Worm (Caenorhabditis elegans) whole organism, L4 larva: Measurements from ENCODE around the gene M04B2.2.

Source experiments
- F26F4.8 ChIP-seq: fragments of 200-800 bp; sonication (Bioruptor generic); conservative IDR thresholded peaks from 2 replicates; pipeline ENCODE4 v1.3.6; 2022; ENCODE audit warnings: missing genetic modification characterization, missing compliant biosample characterization
- F37D6.2 ChIP-seq: sonication (generic microtip); optimal IDR thresholded peaks from 2 replicates; lab custom pipeline; 2016; ENCODE audit warnings: mild to moderate bottlenecking, missing genetic modification characterization, missing compliant biosample characterization
- F49E8.2 ChIP-seq: sonication (generic microtip); optimal IDR thresholded peaks from 2 replicates; lab custom pipeline; 2016; ENCODE audit warnings: missing compliant biosample characterization, mild to moderate bottlenecking, missing genetic modification characterization, borderline replicate concordance
- T20F7.1 ChIP-seq: fragments of 200-800 bp; sonication (Bioruptor generic); optimal IDR thresholded peaks from 2 replicates; lab custom pipeline; 2018; ENCODE audit warnings: mild to moderate bottlenecking, missing genetic modification characterization, missing compliant biosample characterization
- Y105C5A.15 ChIP-seq: fragments of 200-800 bp; sonication (Bioruptor generic); IDR thresholded peaks from 2 replicates; pipeline ENCODE4 v1.3.6; 2022; ENCODE audit warnings: missing genetic modification characterization, missing compliant biosample characterization
- Y48G9A.11 ChIP-seq: fragments of 200-800 bp; sonication (Bioruptor generic); IDR thresholded peaks from 2 replicates; pipeline ENCODE4 v1.3.6; 2022; ENCODE audit warnings: missing genetic modification reagents, missing genetic modification characterization, missing compliant biosample characterization
- aha-1 ChIP-seq: fragments of 150-350 bp; peaks from one replicate; lab custom pipeline; 2014; ENCODE audit warnings: missing biosample characterization, missing genetic modification characterization
- ama-1 ChIP-seq: fragments of 150-350 bp; optimal IDR thresholded peaks from 2 replicates; lab custom pipeline; 2014; ENCODE audit warnings: inconsistent platforms, mixed read lengths
- ceh-28 ChIP-seq: fragments of 150-350 bp; optimal IDR thresholded peaks from 2 replicates; lab custom pipeline; 2014; ENCODE audit warnings: missing biosample characterization, missing genetic modification reagents, missing genetic modification characterization
- ceh-44 ChIP-seq: fragments of 200-800 bp; sonication (Bioruptor generic); IDR thresholded peaks from 2 replicates; pipeline ENCODE4 v1.3.6; 2022; ENCODE audit warnings: missing genetic modification reagents, missing genetic modification characterization, missing compliant biosample characterization
- ceh-62 ChIP-seq: sonication (generic microtip); optimal IDR thresholded peaks from 2 replicates; lab custom pipeline; 2017; ENCODE audit warnings: missing biosample characterization, missing genetic modification characterization
- daf-16 ChIP-seq, 3 experiments: sonication (generic microtip); optimal IDR thresholded peaks; 2 replicates each; lab custom pipeline; 2016 to 2017; ENCODE audit warnings: missing genetic modification characterization in 3 of 3, missing genetic modification reagents in 3 of 3, mild to moderate bottlenecking in 2 of 3, missing compliant biosample characterization in 2 of 3, missing biosample characterization in 1 of 3, moderate library complexity in 1 of 3
- dpl-1 ChIP-seq: fragments of 150-350 bp; optimal IDR thresholded peaks from 2 replicates; lab custom pipeline; 2014; ENCODE audit warnings: missing biosample characterization, missing genetic modification reagents, missing genetic modification characterization
- fos-1 ChIP-seq: fragments of 150-350 bp; optimal IDR thresholded peaks from 2 replicates; lab custom pipeline; 2014; ENCODE audit warnings: missing biosample characterization, missing genetic modification characterization
- lim-7 ChIP-seq: fragments of 200-800 bp; sonication (Bioruptor generic); IDR thresholded peaks from 2 replicates; pipeline ENCODE4 v1.3.6; 2022; ENCODE audit warnings: missing genetic modification characterization, missing compliant biosample characterization
- lin-1 ChIP-seq: fragments of 200-800 bp; sonication (Bioruptor generic); IDR thresholded peaks from 2 replicates; pipeline ENCODE4 v1.3.6; 2022; ENCODE audit warnings: missing genetic modification reagents, missing genetic modification characterization, missing compliant biosample characterization
- lin-15B ChIP-seq: fragments of 150-350 bp; sonication (generic microtip); optimal IDR thresholded peaks from 3 replicates; lab custom pipeline; 2014; ENCODE audit warnings: missing biosample characterization, missing genetic modification characterization
- lin-29 ChIP-seq: fragments of 200-800 bp; sonication (Bioruptor generic); IDR thresholded peaks from 2 replicates; pipeline ENCODE4 v1.3.6; 2022; ENCODE audit warnings: missing genetic modification reagents, missing genetic modification characterization, missing compliant biosample characterization
- madf-5 ChIP-seq, 2 experiments: fragments of 200-800 bp; sonication (Bioruptor generic); IDR thresholded peaks; 2 replicates each; pipeline ENCODE4 v1.3.6; 2022; ENCODE audit warnings: missing compliant biosample characterization in 2 of 2, missing genetic modification characterization in 2 of 2
- mdl-1 ChIP-seq, 2 experiments: fragments of 150-350 bp in 1 of 2; sonication (generic microtip) in 1 of 2; optimal IDR thresholded peaks; 2 replicates each; lab custom pipeline; 2014 to 2017; ENCODE audit warnings: missing biosample characterization in 2 of 2, missing genetic modification characterization in 2 of 2
- mxl-3 ChIP-seq: fragments of 200-800 bp; sonication (Bioruptor generic); optimal IDR thresholded peaks from 2 replicates; lab custom pipeline; 2018; ENCODE audit warnings: mild to moderate bottlenecking, missing genetic modification characterization, missing compliant biosample characterization
- nhr-102 ChIP-seq: sonication (generic microtip); optimal IDR thresholded peaks from 2 replicates; lab custom pipeline; 2016; ENCODE audit warnings: mild to moderate bottlenecking, missing genetic modification characterization, moderate library complexity, missing compliant biosample characterization
- nhr-48 ChIP-seq: sonication (generic microtip); optimal IDR thresholded peaks from 2 replicates; lab custom pipeline; 2016; ENCODE audit warnings: mild to moderate bottlenecking, missing genetic modification characterization, missing compliant biosample characterization
- nhr-6 ChIP-seq: fragments of 150-350 bp; optimal IDR thresholded peaks from 2 replicates; lab custom pipeline; 2014; ENCODE audit warnings: missing biosample characterization, missing genetic modification characterization
- rbr-2 ChIP-seq: sonication (generic microtip); optimal IDR thresholded peaks from 2 replicates; lab custom pipeline; 2016; ENCODE audit warnings: missing genotype, missing genetic modification characterization, missing compliant biosample characterization
- set-16 ChIP-seq: fragments of 200-800 bp; sonication (Bioruptor generic); IDR thresholded peaks from 2 replicates; pipeline ENCODE4 v1.3.6; 2022; ENCODE audit warnings: missing genetic modification reagents, missing genetic modification characterization, missing compliant biosample characterization
- snpc-1.2 ChIP-seq: fragments of 200-800 bp; sonication (Bioruptor generic); IDR thresholded peaks from 2 replicates; pipeline ENCODE4 v1.3.6; 2022; ENCODE audit warnings: missing genetic modification reagents, missing genetic modification characterization, missing compliant biosample characterization
- spr-3 ChIP-seq: fragments of 200-800 bp; sonication (Bioruptor generic); optimal IDR thresholded peaks from 2 replicates; lab custom pipeline; 2018; ENCODE audit warnings: mild to moderate bottlenecking, missing genetic modification characterization, missing compliant biosample characterization
- zfp-3 ChIP-seq: fragments of 200-800 bp; sonication (Bioruptor generic); conservative IDR thresholded peaks from 2 replicates; pipeline ENCODE4 v1.3.6; 2022; ENCODE audit warnings: missing genetic modification reagents, missing genetic modification characterization, missing compliant biosample characterization
- zip-11 ChIP-seq: fragments of 200-800 bp; sonication (Bioruptor generic); IDR thresholded peaks from 2 replicates; pipeline ENCODE4 v1.3.6; 2022; ENCODE audit warnings: missing genetic modification characterization, missing compliant biosample characterization
- ztf-11 ChIP-seq: fragments of 150-350 bp; optimal IDR thresholded peaks from 2 replicates; lab custom pipeline; 2014; ENCODE audit warnings: missing biosample characterization, missing genetic modification characterization

M04B2.2 gene

DNA sequence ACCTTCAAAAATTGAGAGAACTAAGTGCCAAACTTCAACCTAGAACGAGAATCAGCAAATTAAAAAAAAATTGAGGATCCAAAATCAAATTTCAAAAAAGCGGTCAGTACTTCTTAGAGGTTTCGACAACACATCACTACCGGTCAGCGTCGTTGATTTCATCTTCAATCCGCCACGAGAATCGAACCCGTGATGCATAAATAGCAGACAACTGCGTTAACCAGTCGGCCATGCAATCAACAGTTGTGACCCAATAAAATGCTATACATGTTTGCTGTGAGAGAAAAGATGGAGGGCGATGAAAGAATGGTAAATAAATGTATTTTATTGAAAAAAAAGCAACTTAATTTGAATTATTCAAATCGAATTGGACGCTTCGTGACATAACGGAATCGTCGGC is 21.8 kb downstream of the M04B2.2 start (continued):
- TF ChIP-seq ceh-28 (tag; lab: Kevin White, UChicago), result no peak
- peak; percentile 64 for TF ChIP-seq rbr-2
- peak; percentile 24 for TF ChIP-seq F37D6.2 (tag; lab: Kevin White, UChicago)
- no peak; the same call in 1 of the 2 replicates for TF ChIP-seq lim-7 (GFP tag; lab: Robert Waterston, UW)
- peak; percentile 84 for TF ChIP-seq nhr-102 (tag; lab: Kevin White, UChicago)
- no peak for TF ChIP-seq mxl-3 (GFP tag; lab: Kevin White, UChicago)
- no peak for TF ChIP-seq ztf-11
- no peak for TF ChIP-seq daf-16 (GFP tag; optimal IDR thresholded peaks at IDR 0.05; lab: Kevin White, UChicago)
- TF ChIP-seq daf-16 (tag; optimal IDR thresholded peaks at IDR 0.05; lab: Kevin White, UChicago), result peak; percentile 90
- 0 out of 2 replicates have a peak, but pooled peaks have one; percentile 34 for TF ChIP-seq zfp-3 (GFP tag; lab: Robert Waterston, UW)
- no peak; the same call in 1 of the 2 replicates for TF ChIP-seq F26F4.8 (GFP tag; lab: Robert Waterston, UW)
- no peak for TF ChIP-seq lin-15B
- TF ChIP-seq lin-1 (GFP tag; lab: Robert Waterston, UW), result no peak
- TF ChIP-seq lin-29 (GFP tag; lab: Robert Waterston, UW), result no peak
- TF ChIP-seq madf-5 (GFP tag; IDR thresholded peaks at IDR 0.05; lab: Robert Waterston, UW), result peak; percentile 85 to 91; a peak in 2 of 4 replicates
- peak in 1 of 2 experiments; percentile 53 for TF ChIP-seq mdl-1 (tag; optimal IDR thresholded peaks at IDR 0.05; lab: Kevin White, UChicago)
- TF ChIP-seq ceh-62 (tag; lab: Kevin White, UChicago), result no peak
- TF ChIP-seq nhr-48 (tag; lab: Kevin White, UChicago), result no peak
- TF ChIP-seq snpc-1.2 (GFP tag; lab: Robert Waterston, UW), result peak; percentile 90

DNA sequence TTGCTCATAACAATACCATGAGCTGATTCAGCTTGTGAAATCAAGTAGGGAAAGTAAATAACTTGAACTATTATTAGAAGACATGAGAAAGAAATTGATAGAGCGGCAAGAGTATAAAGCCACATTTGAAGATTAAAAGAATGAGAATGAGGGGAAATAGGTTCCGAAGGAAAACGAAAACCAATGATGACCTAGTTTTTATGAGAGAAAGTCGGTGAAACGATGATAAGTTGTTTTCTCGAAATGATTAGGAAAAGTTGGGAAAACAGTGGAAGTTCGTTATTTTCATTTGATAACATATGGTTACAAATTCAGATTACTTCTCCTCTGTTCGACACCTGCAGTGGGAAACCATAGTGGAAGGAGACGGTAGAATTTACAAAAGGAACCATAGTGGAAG is 24.0 kb downstream of the M04B2.2 start, which contains the start of gene col-128:
col-128 (minus strand) TSS at position 148 of the 400 bp plus-strand sequence.
- no peak for TF ChIP-seq Y105C5A.15 (GFP tag; lab: Robert Waterston, UW)
- TF ChIP-seq zip-11 (GFP tag; lab: Robert Waterston, UW), result no peak
- no peak for TF ChIP-seq fos-1 (tag; lab: Kevin White, UChicago)
- TF ChIP-seq spr-3 (GFP tag; lab: Kevin White, UChicago), result no peak
- no peak for TF ChIP-seq nhr-6 (tag; lab: Kevin White, UChicago)

DNA sequence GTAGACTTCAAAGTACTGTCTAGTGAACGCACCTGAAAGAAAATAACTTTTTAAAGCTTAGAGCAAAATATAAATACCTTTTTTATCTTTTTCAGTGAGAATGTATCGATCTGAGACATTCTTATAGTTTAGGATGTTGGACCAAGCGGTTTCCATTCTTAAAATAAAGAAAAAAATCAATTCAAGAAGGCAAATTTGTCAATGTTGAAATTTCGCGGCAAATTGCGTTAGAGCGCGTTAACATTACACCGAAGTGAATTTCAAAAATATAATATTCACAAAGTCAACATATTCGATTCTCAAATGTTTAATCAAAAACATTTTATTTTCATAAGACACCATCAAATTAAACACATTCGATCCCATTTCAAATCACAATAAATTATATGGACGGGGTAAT is 33.8 kb downstream of the M04B2.2 start, which contains the start of gene F12F6.7:
F12F6.7 (minus strand) TSS at position 157 of the 400 bp plus-strand sequence.
- no peak for TF ChIP-seq Y48G9A.11 (GFP tag; lab: Robert Waterston, UW)
- TF ChIP-seq F49E8.2 (tag; lab: Kevin White, UChicago), result peak; percentile 28
- TF ChIP-seq dpl-1 (GFP tag; lab: Kevin White, UChicago), result peak; percentile 21
- peak; percentile 13 for TF ChIP-seq aha-1
- TF ChIP-seq ama-1 (lab: Kevin White, UChicago), result peak; percentile 6
- TF ChIP-seq T20F7.1 (GFP tag; lab: Kevin White, UChicago), result peak; percentile 1
- TF ChIP-seq, all 104 proteins: peak for 5

DNA sequence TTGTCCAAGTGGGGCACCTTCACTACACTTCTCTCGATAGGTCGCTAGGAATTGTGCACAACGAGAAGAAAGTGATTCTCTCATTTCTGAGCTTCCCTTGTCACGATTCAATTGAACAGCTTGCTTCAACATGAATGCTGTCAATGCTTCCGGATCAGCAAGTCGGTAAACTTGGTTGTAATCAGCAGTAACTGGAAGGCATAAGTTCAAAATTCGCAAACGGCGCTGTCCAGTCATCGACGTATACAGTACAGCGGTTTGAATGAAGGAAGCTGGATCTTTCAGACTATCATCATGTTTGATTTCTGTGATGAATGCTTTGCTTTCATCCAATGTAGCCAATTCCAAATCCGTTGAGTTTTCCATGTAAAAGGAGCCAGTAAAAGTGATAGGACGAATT is 35.2 kb downstream of the M04B2.2 start:
- TF ChIP-seq aha-1 (peak; percentile 94), fos-1 (tag; lab: Kevin White, UChicago) (no peak)
- TF ChIP-seq, all 104 proteins: peak for 1

DNA sequence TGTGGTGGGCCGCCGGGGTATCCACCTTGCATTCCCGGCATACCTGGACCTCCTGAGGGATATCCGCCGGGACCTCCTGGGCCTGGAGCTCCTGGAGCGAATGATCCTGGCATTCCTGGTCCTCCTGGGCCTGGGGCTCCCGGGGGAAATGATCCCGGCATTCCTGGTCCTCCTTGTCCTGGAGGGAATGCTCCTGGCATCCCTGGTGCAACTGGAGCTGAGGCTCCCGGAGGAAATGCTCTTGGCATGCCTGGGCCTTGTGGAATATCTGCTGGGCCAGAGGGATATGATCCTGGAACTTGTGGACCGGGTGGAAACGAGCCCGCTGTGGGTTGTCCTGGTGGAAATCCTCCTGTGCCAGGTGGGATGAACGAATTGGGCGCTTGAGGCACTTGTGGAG is 37.2 kb downstream of the M04B2.2 start:
- TF ChIP-seq aha-1, result peak; percentile 0
- no peak for TF ChIP-seq ceh-44 (GFP tag; lab: Robert Waterston, UW)
- 0 out of 2 replicates have a peak, but pooled peaks have one; percentile 14 for TF ChIP-seq Y48G9A.11 (GFP tag; lab: Robert Waterston, UW)
- TF ChIP-seq set-16 (GFP tag; lab: Robert Waterston, UW), result peak; percentile 96
